Worm (Caenorhabditis elegans): ENCODE results near the gene F18G5.6.

Gene F18G5.6

ce11 chrX:9278653-9279052, 14.5 kb upstream of the F18G5.6 start, which contains the start of gene B0416.4:
Gene B0416.4 (plus strand): TSS chrX:9278953.
- TF ChIP-seq jun-1 (tag; optimal IDR thresholded peaks at IDR 0.05) (no peak), ZK546.5 (tag; optimal IDR thresholded peaks at IDR 0.05) (no peak), sea-2 (GFP tag; optimal IDR thresholded peaks at IDR 0.05) (no peak), fkh-2 (tag; optimal IDR thresholded peaks at IDR 0.05) (no peak), elt-1 (tag; optimal IDR thresholded peaks at IDR 0.05) (no peak), mml-1 (tag; optimal IDR thresholded peaks at IDR 0.05) (no peak), nhr-23 (tag; optimal IDR thresholded peaks at IDR 0.05) (no peak), nhr-11 (tag; optimal IDR thresholded peaks at IDR 0.05) (no peak), nhr-28 (tag; optimal IDR thresholded peaks at IDR 0.05) (no peak), lsy-12 (tag; optimal IDR thresholded peaks at IDR 0.05) (no peak), fkh-10 (GFP tag; optimal IDR thresholded peaks at IDR 0.05) (no peak), unc-39 (tag; optimal IDR thresholded peaks at IDR 0.05) (no peak), skn-1 (tag; optimal IDR thresholded peaks at IDR 0.05) (no peak), nhr-76 (tag; optimal IDR thresholded peaks at IDR 0.05) (no peak), eor-1 (tag; optimal IDR thresholded peaks at IDR 0.05) (no peak), aly-2 (tag; optimal IDR thresholded peaks at IDR 0.05) (no peak), nhr-12 (tag; optimal IDR thresholded peaks at IDR 0.05) (no peak), nhr-25 (tag; optimal IDR thresholded peaks at IDR 0.05) (no peak)

DNA sequence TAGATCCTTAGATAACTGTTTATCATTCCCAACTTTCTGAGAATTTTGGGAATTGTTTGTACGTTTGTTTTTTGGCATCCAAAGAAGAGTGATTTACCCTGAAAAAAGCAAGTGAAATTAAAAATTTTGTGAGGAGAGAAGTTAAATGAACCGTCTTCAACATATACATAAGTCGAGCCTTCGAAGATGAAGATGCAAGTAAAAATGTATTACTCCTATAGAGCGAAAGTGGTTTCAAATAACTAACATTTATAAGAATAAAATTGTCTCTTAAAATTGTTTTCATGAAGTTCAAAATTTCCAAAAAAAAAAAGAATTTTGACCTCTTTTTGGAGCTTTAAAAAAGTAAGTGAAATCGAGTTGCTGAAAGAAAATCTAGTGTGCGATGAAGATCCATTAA, 10.4 kb upstream of the F18G5.6 start, which contains the start of gene B0416.10:
TSS of gene B0416.10 (minus strand) at position 101 of the 400 bp plus-strand sequence.
- TF ChIP-seq ceh-9 (tag; optimal IDR thresholded peaks at IDR 0.05) (no peak), unc-39 (tag; optimal IDR thresholded peaks at IDR 0.05) (no peak), fkh-2 (tag; optimal IDR thresholded peaks at IDR 0.05) (no peak), nhr-76 (tag; optimal IDR thresholded peaks at IDR 0.05) (no peak)

- TF ChIP-seq nhr-67 (tag; optimal IDR thresholded peaks at IDR 0.05) = no peak
- peak; percentile 17 for TF ChIP-seq ceh-28 (tag; optimal IDR thresholded peaks at IDR 0.05)
- no peak for TF ChIP-seq R02D3.7 (tag; optimal IDR thresholded peaks at IDR 0.05)
- TF ChIP-seq elt-3 (tag; optimal IDR thresholded peaks at IDR 0.05) = peak in 1 of 3 experiments; percentile 51
- no peak for TF ChIP-seq nhr-25 (tag; optimal IDR thresholded peaks at IDR 0.05)
- TF ChIP-seq ceh-9 (tag; optimal IDR thresholded peaks at IDR 0.05) = no peak
- TF ChIP-seq tbx-2 (tag; optimal IDR thresholded peaks at IDR 0.05) = no peak
- no peak for TF ChIP-seq nhr-11 (tag; optimal IDR thresholded peaks at IDR 0.05)
- TF ChIP-seq zag-1 (tag; optimal IDR thresholded peaks at IDR 0.05) = no peak
- peak; percentile 12 for TF ChIP-seq nhr-43 (tag; optimal IDR thresholded peaks at IDR 0.05; ENCODE audit: poor library complexity, severe bottlenecking)
- TF ChIP-seq pha-4 (tag; optimal IDR thresholded peaks at IDR 0.05) = peak; percentile 48
- no peak for TF ChIP-seq nhr-77 (tag; optimal IDR thresholded peaks at IDR 0.05)
- TF ChIP-seq lin-15B (tag; optimal IDR thresholded peaks at IDR 0.05) = no peak
- no peak for TF ChIP-seq lsy-12 (tag; optimal IDR thresholded peaks at IDR 0.05)
- TF ChIP-seq pqm-1 (tag; optimal IDR thresholded peaks at IDR 0.05) = peak; percentile 78
- peak; percentile 93 for TF ChIP-seq elt-2 (tag; optimal IDR thresholded peaks at IDR 0.05)
- TF ChIP-seq skn-1 (tag; optimal IDR thresholded peaks at IDR 0.05) = no peak
- no peak for TF ChIP-seq jun-1 (tag; optimal IDR thresholded peaks at IDR 0.05)
- TF ChIP-seq hmg-11 (tag; optimal IDR thresholded peaks at IDR 0.05) = peak; percentile 33
Observed at ce11 chrX:9271886-9272285, 7.8 kb upstream of the F18G5.6 start.

ce11 chrX:9270753-9271152, 6.6 kb upstream of the F18G5.6 start, which contains the start of gene B0416.5:
Gene B0416.5 (minus strand): TSS chrX:9270853.
- TF ChIP-seq nhr-77 (tag; optimal IDR thresholded peaks at IDR 0.05) (no peak), ceh-16 (tag; optimal IDR thresholded peaks at IDR 0.05) (no peak), hmg-11 (tag; optimal IDR thresholded peaks at IDR 0.05) (no peak), daf-12 (tag; optimal IDR thresholded peaks at IDR 0.05) (no peak), elt-3 (tag; optimal IDR thresholded peaks at IDR 0.05) (no peak), aly-2 (tag; optimal IDR thresholded peaks at IDR 0.05) (no peak), pqm-1 (tag; optimal IDR thresholded peaks at IDR 0.05) (no peak), ama-1 (optimal IDR thresholded peaks at IDR 0.05) (no peak), egl-5 (tag; optimal IDR thresholded peaks at IDR 0.05) (no peak), sea-2 (GFP tag; optimal IDR thresholded peaks at IDR 0.05) (no peak), ceh-9 (tag; optimal IDR thresholded peaks at IDR 0.05) (no peak), nfya-1 (tag; optimal IDR thresholded peaks at IDR 0.05; ENCODE audit: insufficient read depth) (no peak), unc-39 (tag; optimal IDR thresholded peaks at IDR 0.05) (no peak), ceh-82 (tag; optimal IDR thresholded peaks at IDR 0.05) (no peak), skn-1 (tag; optimal IDR thresholded peaks at IDR 0.05) (no peak), zag-1 (tag; optimal IDR thresholded peaks at IDR 0.05) (no peak), egl-27 (tag; optimal IDR thresholded peaks at IDR 0.05) (no peak), nhr-12 (tag; optimal IDR thresholded peaks at IDR 0.05) (no peak), pha-4 (tag; optimal IDR thresholded peaks at IDR 0.05) (no peak), nhr-11 (tag; optimal IDR thresholded peaks at IDR 0.05) (no peak)

Data from whole organism, L3 larva.